Worm (Caenorhabditis elegans) whole organism, L2 larva: Measurements from ENCODE around the gene cul-2.

ENCODE experiments used
- Y55F3AM.14 ChIP-seq: fragments of 200-800 bp; sonication (Bioruptor generic); optimal IDR thresholded peaks from 2 replicates; lab custom pipeline; 2018; ENCODE audit warnings: mild to moderate bottlenecking, missing genetic modification characterization, missing compliant biosample characterization
- lsy-2 ChIP-seq, 2 experiments: fragments of 150-350 bp in 1 of 2; sonication (generic microtip) in 1 of 2; optimal IDR thresholded peaks; 2 replicates each; lab custom pipeline; 2014 to 2017; ENCODE audit warnings: missing biosample characterization in 2 of 2, missing genetic modification characterization in 2 of 2
- mdl-1 ChIP-seq, 2 experiments: fragments of 150-350 bp in 1 of 2; sonication (generic microtip) in 1 of 2; optimal IDR thresholded peaks; 2 replicates each; lab custom pipeline; 2017; ENCODE audit warnings: missing biosample characterization in 2 of 2, missing genetic modification characterization in 2 of 2
- nhr-237 ChIP-seq: fragments of 150-350 bp; optimal IDR thresholded peaks from 2 replicates; lab custom pipeline; 2014; ENCODE audit warnings: missing biosample characterization, missing genetic modification characterization
- sma-3 ChIP-seq: sonication (generic microtip); optimal IDR thresholded peaks from 2 replicates; lab custom pipeline; 2016; ENCODE audit warnings: missing genetic modification reagents, missing genetic modification characterization, missing compliant biosample characterization
- unc-62 ChIP-seq: fragments of 150-350 bp; optimal IDR thresholded peaks from 2 replicates; lab custom pipeline; 2014; ENCODE audit warnings: missing biosample characterization, missing genetic modification reagents, missing genetic modification characterization
- ztf-4 ChIP-seq: fragments of 150-350 bp; optimal IDR thresholded peaks from 2 replicates; lab custom pipeline; 2014; ENCODE audit warnings: missing biosample characterization, missing genetic modification characterization

DNA sequence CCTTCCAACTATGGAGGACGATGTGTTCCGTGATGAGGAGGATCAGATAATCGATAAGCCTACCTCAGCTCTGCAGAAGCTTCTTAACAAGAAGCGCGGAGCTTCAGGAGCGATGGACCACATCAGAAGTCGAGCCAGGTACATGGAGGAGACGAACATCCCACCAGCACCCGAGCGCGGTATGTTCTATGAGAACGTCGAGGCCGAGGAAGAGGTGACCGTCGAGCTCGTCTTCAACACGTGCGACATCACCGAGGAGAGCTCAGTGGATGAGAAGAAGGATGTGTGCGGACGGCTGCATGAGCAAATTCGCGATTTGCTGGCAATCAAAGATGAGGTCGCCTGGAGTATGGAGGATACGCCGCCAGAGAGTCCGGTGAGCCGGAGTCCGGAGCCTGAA is 35.1 kb upstream of the cul-2 start:
- TF ChIP-seq unc-62 (GFP tag; lab: Kevin White, UChicago): no peak
- no peak for TF ChIP-seq Y55F3AM.14
- TF ChIP-seq ztf-4 (tag; lab: Kevin White, UChicago): no peak
- TF ChIP-seq nhr-237 (tag; lab: Kevin White, UChicago): no peak
- no peak for TF ChIP-seq sma-3 (GFP tag; lab: Kevin White, UChicago)
- no peak for TF ChIP-seq mdl-1 (tag; optimal IDR thresholded peaks at IDR 0.05; lab: Kevin White, UChicago)
- no peak for TF ChIP-seq lsy-2 (tag; optimal IDR thresholded peaks at IDR 0.05; lab: Kevin White, UChicago)
